Fruit fly (Drosophila melanogaster) ovary, adult (tissue): ENCODE data around the gene lectin-33A.

Experiments used
- CG17801 ChIP-seq: fragments of 200-800 bp; optimal IDR thresholded peaks from 2 replicates; lab custom pipeline; 2019; ENCODE audit warnings: missing biosample characterization, mild to moderate bottlenecking, missing genetic modification characterization, moderate library complexity; ENCODE audit not compliant: partially characterized antibody

lectin-33A gene

DNA sequence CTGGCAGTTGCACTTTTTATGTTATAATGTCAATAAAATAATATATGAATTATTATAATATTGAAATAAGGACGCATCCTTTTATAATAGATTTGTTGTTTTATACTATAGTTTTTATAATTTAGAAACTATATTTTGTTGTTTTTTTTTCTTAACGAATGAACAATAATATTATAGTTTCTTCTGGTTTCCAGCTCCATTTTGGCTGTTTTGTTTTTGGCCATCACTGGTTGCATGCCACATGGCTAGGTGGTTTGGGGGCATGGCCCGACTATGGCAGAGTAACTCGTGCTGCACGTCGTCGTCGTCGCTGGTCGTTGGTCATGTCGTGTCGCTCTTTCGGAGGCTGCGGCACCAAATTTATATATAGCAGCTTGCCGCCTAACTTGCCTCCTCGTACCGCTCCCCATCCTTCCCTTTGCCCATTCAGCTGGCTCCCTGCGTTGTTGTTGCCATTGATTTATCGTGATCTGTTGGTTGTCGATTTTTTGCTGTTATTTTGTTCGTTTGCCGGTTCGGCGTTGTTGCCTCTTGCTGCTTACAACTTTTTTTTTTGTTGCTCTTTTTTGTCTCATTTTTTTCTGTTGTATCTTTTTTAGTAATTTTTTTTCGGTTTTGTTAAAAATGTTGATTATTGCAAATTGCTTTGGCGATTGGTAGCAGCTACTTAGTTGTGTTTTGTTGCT, 30.6 kb downstream of the lectin-33A start:
- no peak for TF ChIP-seq CG17801 (GFP tag; lab: Kevin White, UChicago)

DNA sequence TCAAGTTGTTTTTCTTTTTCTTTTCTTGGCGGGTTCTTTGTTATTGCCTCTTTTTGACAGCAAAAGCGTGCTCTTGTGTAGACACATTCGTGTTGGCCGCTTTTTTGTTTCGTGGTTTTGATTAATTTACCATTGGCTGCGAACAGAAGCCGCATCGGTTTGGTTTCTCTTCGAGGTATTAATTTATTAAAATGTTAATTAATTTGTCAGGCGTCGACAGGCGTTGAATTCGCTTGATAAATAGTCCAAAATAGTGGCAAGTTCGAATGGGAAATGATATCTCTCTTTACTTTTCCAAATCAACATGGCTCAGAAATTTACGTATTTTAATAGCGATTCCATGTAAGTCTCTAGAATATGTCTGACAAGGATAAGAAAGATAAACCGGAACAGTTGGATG, 32.6 kb downstream of the lectin-33A start, which contains the start of gene CG18666:
TSS of gene CG18666 (plus strand) at position 301 of the 400 bp plus-strand sequence.
- TF ChIP-seq CG17801 (GFP tag; lab: Kevin White, UChicago) = peak; percentile 20

dm6 chr2L:11037583-11038517, 36.0 kb downstream of the lectin-33A start:
- no peak for TF ChIP-seq CG17801 (GFP tag; lab: Kevin White, UChicago)

dm6 chr2L:11038918-11039317, 37.0 kb downstream of the lectin-33A start:
- TF ChIP-seq CG17801 (GFP tag; lab: Kevin White, UChicago) = no peak

dm6 chr2L:11039548-11040144, 37.8 kb downstream of the lectin-33A start:
- TF ChIP-seq CG17801 (GFP tag; lab: Kevin White, UChicago) = no peak

DNA sequence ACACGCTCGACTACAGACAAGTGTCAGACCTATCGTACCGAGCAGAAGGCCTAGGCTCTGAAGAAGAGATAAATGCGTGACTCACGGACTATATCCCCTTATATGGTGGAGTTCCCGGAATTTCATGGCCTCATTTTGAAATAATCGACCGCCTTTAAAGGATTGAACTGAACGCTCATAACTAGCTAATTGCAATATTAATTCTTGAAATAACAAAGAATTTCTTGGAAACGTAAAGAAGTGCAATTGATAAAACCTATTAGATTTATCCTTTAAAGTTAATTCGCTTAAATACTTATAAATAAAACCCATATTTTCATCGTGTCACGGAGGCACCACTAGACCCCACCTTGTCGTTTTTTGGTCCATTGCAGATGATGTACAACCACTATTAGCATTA, 39.2 kb downstream of the lectin-33A start:
- TF ChIP-seq CG17801 (GFP tag; lab: Kevin White, UChicago) = no peak

- TF ChIP-seq CG17801 (GFP tag; lab: Kevin White, UChicago) = no peak
These were observed 39.9 kb downstream of the lectin-33A start for dm6 chr2L:11041785-11042184.

DNA sequence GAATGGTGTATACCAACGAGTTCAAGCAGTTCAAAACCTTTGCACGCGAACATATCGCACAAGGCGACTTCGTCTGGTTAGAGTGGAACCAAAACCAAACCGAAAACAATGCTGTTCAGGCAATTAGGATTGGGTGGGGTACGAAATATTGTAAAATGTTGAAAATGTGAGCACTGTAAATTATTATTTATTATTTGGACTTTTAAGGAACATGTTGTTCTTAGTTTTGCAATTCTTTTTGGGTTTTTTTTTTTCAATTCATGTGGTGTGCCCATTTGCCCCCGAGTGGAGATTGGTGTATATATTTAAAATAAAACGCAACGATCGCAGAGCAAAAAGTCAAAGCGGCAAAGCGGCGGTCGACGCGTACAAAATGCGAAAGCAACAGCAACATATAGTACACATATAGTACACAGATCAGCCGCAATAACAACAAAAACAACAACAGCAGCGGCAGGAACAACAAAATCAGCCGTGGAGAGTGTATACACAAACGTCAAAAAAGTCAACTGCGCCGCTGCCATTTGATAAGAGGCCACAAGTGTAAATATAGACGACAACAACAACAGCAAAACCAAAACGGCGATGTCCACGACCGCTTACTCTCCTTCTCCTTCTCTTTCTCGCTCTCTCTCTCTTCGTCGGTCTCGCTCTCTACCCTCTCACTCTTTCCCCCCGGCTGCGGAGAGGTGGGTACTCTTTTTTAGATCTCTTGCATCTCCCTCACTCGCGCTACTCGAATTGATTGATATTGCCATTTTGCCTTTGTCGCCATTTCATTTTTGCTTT, 43.0 kb downstream of the lectin-33A start:
- TF ChIP-seq CG17801 (GFP tag; lab: Kevin White, UChicago) = peak; percentile 20

DNA sequence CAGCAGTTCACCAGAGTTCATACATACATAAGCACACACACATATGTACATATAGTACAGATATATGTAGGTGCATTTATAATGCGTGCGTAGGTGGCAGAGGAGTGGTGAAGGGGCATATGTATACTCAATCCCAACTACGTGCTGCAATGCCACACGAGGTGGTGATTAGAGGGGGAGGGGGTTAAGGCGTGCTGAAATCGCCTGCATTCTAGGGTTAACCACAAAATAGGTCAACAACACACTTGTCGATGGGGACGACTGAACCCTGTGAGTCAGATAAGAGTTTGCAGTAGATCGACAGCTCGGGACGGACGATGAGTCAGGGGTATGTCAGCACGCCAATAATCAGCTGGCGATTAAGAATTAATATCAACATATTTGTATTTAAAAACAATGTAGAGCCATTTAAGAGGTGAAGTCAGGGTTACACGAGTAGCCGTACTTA, 43.6 kb downstream of the lectin-33A start:
- no peak for TF ChIP-seq CG17801 (GFP tag; lab: Kevin White, UChicago)

- TF ChIP-seq CG17801 (GFP tag; lab: Kevin White, UChicago) = no peak
These were observed 44.2 kb downstream of the lectin-33A start for dm6 chr2L:11046051-11046450.

- no peak for TF ChIP-seq CG17801 (GFP tag; lab: Kevin White, UChicago)
These were observed 46.4 kb downstream of the lectin-33A start for dm6 chr2L:11048307-11048706.

- TF ChIP-seq CG17801 (GFP tag; lab: Kevin White, UChicago) = no peak
These were observed 47.9 kb downstream of the lectin-33A start for dm6 chr2L:11049723-11050122.

DNA sequence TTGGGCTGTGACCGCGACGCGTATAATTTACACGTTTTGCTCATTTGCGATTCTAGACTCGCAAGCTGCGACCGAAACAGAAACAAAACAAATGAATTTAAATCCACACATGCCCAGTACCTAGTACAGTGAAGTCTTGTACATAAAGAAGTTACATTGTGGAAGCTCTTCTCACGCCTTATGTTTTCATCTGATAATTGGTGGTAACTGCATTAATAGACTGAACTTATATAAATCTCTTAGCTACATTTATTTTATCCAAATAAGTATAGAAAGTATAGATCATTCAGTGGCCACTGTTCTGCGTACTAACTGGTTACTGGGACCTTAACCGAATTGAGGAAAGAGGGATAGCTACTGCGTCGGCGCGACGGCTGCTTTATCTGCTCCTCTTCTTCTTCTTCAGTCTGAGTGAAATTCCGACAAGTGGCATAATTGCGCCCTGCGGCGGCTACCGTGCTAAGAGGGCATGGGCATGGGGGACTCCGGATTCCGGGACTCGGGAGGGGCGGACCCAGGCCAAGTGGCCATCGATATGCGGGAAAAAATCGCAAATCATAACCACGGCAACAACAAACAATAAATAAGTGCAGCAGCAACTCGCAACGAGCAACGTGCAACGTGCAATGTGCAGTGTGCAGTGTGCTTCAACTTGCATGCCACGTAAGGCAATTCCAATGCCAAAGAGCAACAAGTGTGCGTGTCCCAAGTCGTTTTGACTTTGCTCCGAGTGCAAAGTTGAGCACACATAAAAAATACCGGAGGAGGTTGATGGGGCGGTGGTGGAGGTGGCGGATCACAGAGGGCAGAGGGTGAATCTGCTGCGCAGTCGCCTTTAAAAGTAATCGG, 50.0 kb downstream of the lectin-33A start:
- no peak for TF ChIP-seq CG17801 (GFP tag; lab: Kevin White, UChicago)
